Worm (Caenorhabditis elegans): ENCODE measurements around the gene enpl-1.

enpl-1 gene

DNA sequence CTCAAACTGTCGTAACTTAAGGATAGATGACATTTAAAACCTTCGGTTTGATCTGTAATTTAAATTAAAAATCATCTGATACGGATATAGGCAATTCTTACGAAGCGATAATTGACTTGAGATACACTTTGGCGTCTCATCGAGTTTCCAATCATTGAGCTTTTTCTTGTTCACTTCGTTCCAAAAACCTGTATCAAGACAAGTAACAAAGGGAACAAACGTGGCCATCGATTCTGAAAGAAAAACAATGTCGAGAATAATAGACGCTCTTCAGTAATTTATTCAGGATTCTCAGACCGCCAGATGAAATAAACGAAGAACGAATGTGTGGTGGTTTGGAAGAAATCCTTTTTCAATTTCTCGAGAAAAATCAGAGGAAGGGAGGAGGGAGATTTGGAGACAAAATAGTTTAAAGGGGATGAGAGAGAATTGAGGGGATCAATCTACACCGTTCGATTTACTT lies 38.2 kb upstream of the enpl-1 start, which contains the start of gene atg-7 (continued):
- TF ChIP-seq F57C9.4 (tag; optimal IDR thresholded peaks at IDR 0.05) (no peak), ceh-58 (GFP tag; IDR thresholded peaks at IDR 0.05) (no peak), bed-2 (GFP tag; IDR thresholded peaks at IDR 0.05) (no peak), dpff-1 (tag; optimal IDR thresholded peaks at IDR 0.05) (no peak), ets-4 (GFP tag; optimal IDR thresholded peaks at IDR 0.05) (no peak), mes-4 (tag; optimal IDR thresholded peaks at IDR 0.05) (no peak), madf-10 (tag; optimal IDR thresholded peaks at IDR 0.05) (no peak), sdz-38 (tag; optimal IDR thresholded peaks at IDR 0.05) (no peak), F52B5.7 (tag; optimal IDR thresholded peaks at IDR 0.05) (no peak), lsy-27 (tag; optimal IDR thresholded peaks at IDR 0.05; ENCODE audit: borderline replicate concordance, insufficient read depth) (no peak), lin-35 (GFP tag; optimal IDR thresholded peaks at IDR 0.05) (peak in 1 of 3 experiments; percentile 13), Y67H2A.10 (GFP tag; conservative IDR thresholded peaks at IDR 0.05) (no peak), ccch-3 (GFP tag; optimal IDR thresholded peaks at IDR 0.05) (no peak), snpc-4 (GFP tag; optimal IDR thresholded peaks at IDR 0.05) (no peak), snpc-4 (tag; optimal IDR thresholded peaks at IDR 0.05) (peak in 2 of 4 experiments; percentile 37 to 41), Y95B8A.8 (GFP tag; IDR thresholded peaks at IDR 0.05) (no peak), ztf-22 (GFP tag; optimal IDR thresholded peaks at IDR 0.05) (peak; percentile 35), mel-28 (tag; optimal IDR thresholded peaks at IDR 0.05; ENCODE audit: borderline replicate concordance) (no peak), let-607 (tag; optimal IDR thresholded peaks at IDR 0.05) (peak in 1 of 2 experiments; percentile 31), B0261.1 (tag; optimal IDR thresholded peaks at IDR 0.05) (no peak), xnd-1 (tag; optimal IDR thresholded peaks at IDR 0.05) (peak; percentile 28), ztf-26 (tag; optimal IDR thresholded peaks at IDR 0.05) (no peak), lin-54 (GFP tag; optimal IDR thresholded peaks at IDR 0.05) (peak; percentile 43), F22D6.2 (tag; optimal IDR thresholded peaks at IDR 0.05) (no peak), unc-130 (GFP tag; optimal IDR thresholded peaks at IDR 0.05) (no peak), egl-44 (GFP tag; IDR thresholded peaks at IDR 0.05) (no peak), attf-6 (GFP tag; IDR thresholded peaks at IDR 0.05) (peak; percentile 76; the same call in 1 of the 2 replicates), B0035.1 (tag; optimal IDR thresholded peaks at IDR 0.05) (no peak), efl-1 (GFP tag; optimal IDR thresholded peaks at IDR 0.05) (no peak), hmg-20 (GFP tag; IDR thresholded peaks at IDR 0.05) (peak; percentile 4; the same call in 1 of the 2 replicates), attf-5 (GFP tag; optimal IDR thresholded peaks at IDR 0.05) (peak; percentile 15), ceh-27 (GFP tag; optimal IDR thresholded peaks at IDR 0.05) (peak; percentile 36), hmg-1.2 (GFP tag; IDR thresholded peaks at IDR 0.05) (peak; percentile 34; the same call in 1 of the 2 replicates), bed-1 (GFP tag; IDR thresholded peaks at IDR 0.05) (no peak), D2030.7 (GFP tag; IDR thresholded peaks at IDR 0.05) (no peak; the same call in 1 of the 2 replicates), rec-8 (tag; optimal IDR thresholded peaks at IDR 0.05) (peak in 1 of 2 experiments; percentile 8), rpc-1 (optimal IDR thresholded peaks at IDR 0.05) (no peak), rpc-1 (tag; optimal IDR thresholded peaks at IDR 0.05) (no peak), hlh-12 (tag; optimal IDR thresholded peaks at IDR 0.05) (no peak), F37B4.10 (GFP tag; IDR thresholded peaks at IDR 0.05) (no peak), F23B12.7 (tag; optimal IDR thresholded peaks at IDR 0.05; ENCODE audit: insufficient read depth) (no peak), madf-8 (GFP tag; conservative IDR thresholded peaks at IDR 0.05) (no peak), nfya-1 (tag; optimal IDR thresholded peaks at IDR 0.05; ENCODE audit: borderline replicate concordance, insufficient read depth) (no peak), let-526 (GFP tag; IDR thresholded peaks at IDR 0.05) (no peak), mxl-1 (tag; optimal IDR thresholded peaks at IDR 0.05) (no peak), dpl-1 (GFP tag; optimal IDR thresholded peaks at IDR 0.05) (no peak), unc-62 (GFP tag; optimal IDR thresholded peaks at IDR 0.05) (no peak), F49E8.2 (tag; optimal IDR thresholded peaks at IDR 0.05; ENCODE audit: insufficient read depth) (peak; percentile 80), gei-17 (GFP tag; optimal IDR thresholded peaks at IDR 0.05) (peak; percentile 4)

All from whole organism, young adult.